Worm (Caenorhabditis elegans) whole organism, L4 larva: ENCODE measurements around the gene szy-20.
A peak's percentile ranks its signal among the peaks of the same experiment; 100 is the strongest.

ENCODE experiments used
- F26F4.8 ChIP-seq: fragments of 200-800 bp; sonication (Bioruptor generic); conservative IDR thresholded peaks from 2 replicates; pipeline ENCODE4 v1.3.6; 2022; ENCODE audit warnings: missing genetic modification characterization, missing compliant biosample characterization
- T20F7.1 ChIP-seq: fragments of 200-800 bp; sonication (Bioruptor generic); optimal IDR thresholded peaks from 2 replicates; lab custom pipeline; 2018; ENCODE audit warnings: mild to moderate bottlenecking, missing genetic modification characterization, missing compliant biosample characterization
- Y105C5A.15 ChIP-seq: fragments of 200-800 bp; sonication (Bioruptor generic); IDR thresholded peaks from 2 replicates; pipeline ENCODE4 v1.3.6; 2022; ENCODE audit warnings: missing genetic modification characterization, missing compliant biosample characterization
- Y5F2A.4 ChIP-seq: fragments of 200-800 bp; sonication (Bioruptor generic); optimal IDR thresholded peaks from 2 replicates; lab custom pipeline; 2018; ENCODE audit warnings: mild to moderate bottlenecking, missing genetic modification characterization, missing compliant biosample characterization
- Y75B8A.6 ChIP-seq: fragments of 200-800 bp; sonication (Bioruptor generic); IDR thresholded peaks from 2 replicates; pipeline ENCODE4 v1.3.6; 2022; ENCODE audit warnings: missing genetic modification reagents, missing genetic modification characterization, missing compliant biosample characterization
- aha-1 ChIP-seq: fragments of 150-350 bp; peaks from one replicate; lab custom pipeline; 2014; ENCODE audit warnings: missing biosample characterization, missing genetic modification characterization
- aly-2 ChIP-seq: sonication (generic microtip); optimal IDR thresholded peaks from 2 replicates; lab custom pipeline; 2018; ENCODE audit warnings: missing biosample characterization, missing genetic modification characterization
- ces-1 ChIP-seq: fragments of 150-350 bp; sonication (generic microtip); optimal IDR thresholded peaks from 4 replicates; lab custom pipeline; 2014; ENCODE audit warnings: missing biosample characterization, missing genetic modification reagents, missing genetic modification characterization
- daf-8 ChIP-seq: fragments of 200-800 bp; sonication (Bioruptor generic); IDR thresholded peaks from 2 replicates; pipeline ENCODE4 v1.3.6; 2022; ENCODE audit warnings: missing genetic modification characterization, missing compliant biosample characterization
- dmd-9 ChIP-seq: fragments of 200-800 bp; sonication (Bioruptor generic); IDR thresholded peaks from 2 replicates; pipeline ENCODE4 v1.3.6; 2022; ENCODE audit warnings: missing genetic modification reagents, missing genetic modification characterization, missing compliant biosample characterization
- dpl-1 ChIP-seq: fragments of 150-350 bp; optimal IDR thresholded peaks from 2 replicates; lab custom pipeline; 2014; ENCODE audit warnings: missing biosample characterization, missing genetic modification reagents, missing genetic modification characterization
- duxl-1 ChIP-seq: sonication (generic microtip); optimal IDR thresholded peaks from 2 replicates; lab custom pipeline; 2016; ENCODE audit warnings: mild to moderate bottlenecking, missing genetic modification characterization, moderate library complexity, missing compliant biosample characterization; ENCODE audit not compliant: poor library complexity
- dve-1 ChIP-seq: sonication (generic microtip); optimal IDR thresholded peaks from 2 replicates; lab custom pipeline; 2017; ENCODE audit warnings: antibody characterized with exemption, mild to moderate bottlenecking, missing genetic modification characterization, missing compliant biosample characterization; ENCODE audit not compliant: insufficient read depth
- egl-27 ChIP-seq: sonication (generic microtip); optimal IDR thresholded peaks from 3 replicates; lab custom pipeline; 2017; ENCODE audit warnings: missing biosample characterization, missing genetic modification reagents, missing genetic modification characterization
- egl-43 ChIP-seq: fragments of 200-800 bp; sonication (Bioruptor generic); IDR thresholded peaks from 2 replicates; pipeline ENCODE4 v1.3.6; 2022; ENCODE audit warnings: missing genetic modification reagents, missing genetic modification characterization, missing compliant biosample characterization
- fkh-10 ChIP-seq: fragments of 150-350 bp; optimal IDR thresholded peaks from 2 replicates; lab custom pipeline; 2014; ENCODE audit warnings: missing biosample characterization, missing genetic modification reagents, missing genetic modification characterization
- hif-1 ChIP-seq, 2 experiments: sonication (generic microtip); optimal IDR thresholded peaks; 2 replicates each; lab custom pipeline; 2016 to 2017; ENCODE audit warnings: missing compliant biosample characterization in 2 of 2, missing genetic modification characterization in 2 of 2, missing genetic modification reagents in 2 of 2, missing genotype in 2 of 2, mild to moderate bottlenecking in 1 of 2
- hlh-11 ChIP-seq: fragments of 200-800 bp; sonication (Bioruptor generic); optimal IDR thresholded peaks from 2 replicates; lab custom pipeline; 2018; ENCODE audit warnings: mild to moderate bottlenecking, missing genetic modification characterization, missing compliant biosample characterization
- hlh-30 ChIP-seq: sonication (generic microtip); optimal IDR thresholded peaks from 2 replicates; lab custom pipeline; 2017; ENCODE audit warnings: antibody characterized with exemption, mild to moderate bottlenecking, missing genetic modification characterization, missing compliant biosample characterization; ENCODE audit not compliant: insufficient read depth
- hmg-1.1 ChIP-seq: fragments of 200-800 bp; sonication (Bioruptor generic); IDR thresholded peaks from 2 replicates; pipeline ENCODE4 v1.3.6; 2022; ENCODE audit warnings: missing genetic modification reagents, missing genetic modification characterization, missing compliant biosample characterization
- jun-1 ChIP-seq: fragments of 150-350 bp; optimal IDR thresholded peaks from 2 replicates; lab custom pipeline; 2014; ENCODE audit warnings: missing biosample characterization, missing genetic modification reagents, missing genetic modification characterization
- lin-38 ChIP-seq: fragments of 200-800 bp; sonication (Bioruptor generic); IDR thresholded peaks from 2 replicates; pipeline ENCODE4 v1.3.6; 2022; ENCODE audit warnings: missing genetic modification reagents, missing genetic modification characterization, missing compliant biosample characterization
- lir-3 ChIP-seq: sonication (generic microtip); optimal IDR thresholded peaks from 2 replicates; lab custom pipeline; 2016; ENCODE audit warnings: mild to moderate bottlenecking, missing genetic modification characterization, missing compliant biosample characterization
- lsy-2 ChIP-seq, 2 experiments: fragments of 150-350 bp in 1 of 2; sonication (generic microtip) in 1 of 2; optimal IDR thresholded peaks; 2 replicates each; lab custom pipeline; 2014 to 2017; ENCODE audit warnings: missing biosample characterization in 2 of 2, missing genetic modification characterization in 2 of 2
- mxl-3 ChIP-seq: fragments of 200-800 bp; sonication (Bioruptor generic); optimal IDR thresholded peaks from 2 replicates; lab custom pipeline; 2018; ENCODE audit warnings: mild to moderate bottlenecking, missing genetic modification characterization, missing compliant biosample characterization
- nhr-10 ChIP-seq: fragments of 150-350 bp; optimal IDR thresholded peaks from 2 replicates; lab custom pipeline; 2014; ENCODE audit warnings: missing biosample characterization, missing genetic modification characterization
- nhr-237 ChIP-seq: sonication (generic microtip); optimal IDR thresholded peaks from 2 replicates; lab custom pipeline; 2017; ENCODE audit warnings: missing biosample characterization, missing genetic modification characterization
- nhr-28 ChIP-seq: fragments of 150-350 bp; optimal IDR thresholded peaks from 2 replicates; lab custom pipeline; 2014; ENCODE audit warnings: missing biosample characterization, missing genetic modification characterization
- nhr-41 ChIP-seq: fragments of 200-800 bp; sonication (Bioruptor generic); IDR thresholded peaks from 2 replicates; pipeline ENCODE4 v1.3.6; 2022; ENCODE audit warnings: missing genetic modification reagents, missing genetic modification characterization, missing compliant biosample characterization
- nhr-76 ChIP-seq: fragments of 150-350 bp; optimal IDR thresholded peaks from 2 replicates; lab custom pipeline; 2014; ENCODE audit warnings: missing biosample characterization, missing genetic modification characterization
- nhr-77 ChIP-seq: fragments of 150-350 bp; optimal IDR thresholded peaks from 2 replicates; lab custom pipeline; 2014; ENCODE audit warnings: missing biosample characterization, missing genetic modification characterization
- pha-4 ChIP-seq, 2 experiments: fragments of 150-350 bp in 1 of 2; fragments of 200-800 bp in 1 of 2; sonication (Bioruptor generic) in 1 of 2; IDR thresholded peaks in 1 of 2; optimal IDR thresholded peaks in 1 of 2; 2 replicates each; pipeline versions ENCODE4 v1.3.6 to Lab custom; 2014 to 2022; ENCODE audit warnings: missing genetic modification characterization in 2 of 2, missing genetic modification reagents in 2 of 2, missing biosample characterization in 1 of 2, missing compliant biosample characterization in 1 of 2
- pqm-1 ChIP-seq: sonication (generic microtip); optimal IDR thresholded peaks from 2 replicates; lab custom pipeline; 2017; ENCODE audit warnings: missing biosample characterization, missing genetic modification characterization
- set-16 ChIP-seq: fragments of 200-800 bp; sonication (Bioruptor generic); IDR thresholded peaks from 2 replicates; pipeline ENCODE4 v1.3.6; 2022; ENCODE audit warnings: missing genetic modification reagents, missing genetic modification characterization, missing compliant biosample characterization
- skn-1 ChIP-seq: fragments of 150-350 bp; optimal IDR thresholded peaks from 2 replicates; lab custom pipeline; 2014; ENCODE audit warnings: missing biosample characterization, missing genetic modification characterization
- snpc-1.2 ChIP-seq: fragments of 200-800 bp; sonication (Bioruptor generic); IDR thresholded peaks from 2 replicates; pipeline ENCODE4 v1.3.6; 2022; ENCODE audit warnings: missing genetic modification reagents, missing genetic modification characterization, missing compliant biosample characterization
- snpc-4 ChIP-seq: fragments of 150-350 bp; optimal IDR thresholded peaks from 2 replicates; lab custom pipeline; 2014; ENCODE audit warnings: missing biosample characterization, missing genetic modification characterization
- tag-97 ChIP-seq: fragments of 200-800 bp; sonication (Bioruptor generic); IDR thresholded peaks from 2 replicates; pipeline ENCODE4 v1.3.6; 2022; ENCODE audit warnings: missing genetic modification characterization, missing compliant biosample characterization
- unc-130 ChIP-seq: sonication (generic microtip); optimal IDR thresholded peaks from 2 replicates; lab custom pipeline; 2016; ENCODE audit warnings: missing genetic modification reagents, missing genetic modification characterization, missing compliant biosample characterization
- unc-62 ChIP-seq, 3 experiments: fragments of 150-350 bp in 1 of 3; sonication (generic microtip); optimal IDR thresholded peaks in 2 of 3; peaks in 1 of 3; 1 replicate in 1 of 3; 2 replicates in 2 of 3; lab custom pipeline; 2014 to 2017; ENCODE audit warnings: missing biosample characterization in 3 of 3, missing genetic modification characterization in 3 of 3, missing genetic modification reagents in 3 of 3, missing genotype in 1 of 3
- vab-7 ChIP-seq: fragments of 200-800 bp; sonication (Bioruptor generic); IDR thresholded peaks from 2 replicates; pipeline ENCODE4 v1.3.6; 2022; ENCODE audit warnings: missing genetic modification reagents, missing genetic modification characterization, missing compliant biosample characterization
- zip-2 ChIP-seq: fragments of 150-350 bp; optimal IDR thresholded peaks from 2 replicates; lab custom pipeline; 2014; ENCODE audit warnings: missing biosample characterization, missing genetic modification characterization

Gene szy-20

ce11 chrII:8933693-8934432, 35.3 kb downstream of the szy-20 start, which contains the start of gene T21B10.3 (continued):
- TF ChIP-seq zip-2 (no peak), ces-1 (GFP tag; lab: Kevin White, UChicago) (no peak), pha-4 (GFP tag; IDR thresholded peaks at IDR 0.05; lab: Robert Waterston, UW) (peak; percentile 61; the same call in 1 of the 2 replicates), pha-4 (tag; optimal IDR thresholded peaks at IDR 0.05; lab: Kevin White, UChicago) (no peak), nhr-41 (GFP tag; lab: Robert Waterston, UW) (0 out of 2 replicates have a peak, but pooled peaks have one; percentile 44), unc-130 (peak; percentile 93), unc-62 (GFP tag; optimal IDR thresholded peaks at IDR 0.05 in 1 of 2; lab: Kevin White, UChicago) (no peak), unc-62 (tag; optimal IDR thresholded peaks at IDR 0.05; lab: Kevin White, UChicago) (no peak), skn-1 (no peak), hif-1 (tag; optimal IDR thresholded peaks at IDR 0.05; lab: Kevin White, UChicago) (peak in 1 of 2 experiments; percentile 47), dmd-9 (GFP tag; lab: Robert Waterston, UW) (no peak), nhr-237 (tag; lab: Kevin White, UChicago) (no peak), aly-2 (tag; lab: Kevin White, UChicago) (no peak), nhr-76 (tag; lab: Kevin White, UChicago) (no peak), dpl-1 (GFP tag; lab: Kevin White, UChicago) (no peak), nhr-10 (tag; lab: Kevin White, UChicago) (no peak), lin-38 (peak; percentile 86), set-16 (GFP tag; lab: Robert Waterston, UW) (no peak), Y105C5A.15 (GFP tag; lab: Robert Waterston, UW) (0 out of 2 replicates have a peak, but pooled peaks have one; percentile 21), pqm-1 (no peak)

DNA sequence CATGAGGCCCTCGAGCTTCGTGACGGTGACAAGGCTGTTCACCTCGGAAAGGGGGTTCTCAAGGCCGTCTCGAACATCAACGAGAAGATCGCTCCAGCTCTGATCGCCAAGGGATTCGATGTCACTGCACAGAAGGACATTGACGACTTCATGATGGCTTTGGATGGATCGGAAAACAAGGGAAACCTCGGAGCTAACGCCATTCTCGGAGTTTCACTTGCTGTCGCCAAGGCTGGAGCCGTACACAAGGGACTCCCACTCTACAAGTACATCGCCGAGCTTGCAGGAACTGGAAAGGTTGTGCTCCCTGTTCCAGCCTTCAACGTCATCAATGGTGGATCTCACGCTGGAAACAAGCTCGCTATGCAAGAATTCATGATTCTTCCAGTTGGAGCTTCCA, 36.7 kb downstream of the szy-20 start:
- TF ChIP-seq set-16 (GFP tag; lab: Robert Waterston, UW) (peak; percentile 48), T20F7.1 (GFP tag; lab: Kevin White, UChicago) (no peak), nhr-76 (tag; lab: Kevin White, UChicago) (no peak), snpc-1.2 (GFP tag; lab: Robert Waterston, UW) (no peak), fkh-10 (GFP tag; lab: Kevin White, UChicago) (no peak), ces-1 (GFP tag; lab: Kevin White, UChicago) (no peak), hif-1 (tag; optimal IDR thresholded peaks at IDR 0.05; lab: Kevin White, UChicago) (no peak), tag-97 (GFP tag; lab: Robert Waterston, UW) (no peak), Y105C5A.15 (GFP tag; lab: Robert Waterston, UW) (no peak), aha-1 (tag; lab: Kevin White, UChicago) (peak; percentile 88), nhr-77 (tag; lab: Kevin White, UChicago) (no peak), snpc-4 (no peak), nhr-28 (tag; lab: Kevin White, UChicago) (no peak)

ce11 chrII:8931405-8932149, 37.6 kb downstream of the szy-20 start:
- TF ChIP-seq vab-7 (GFP tag; lab: Robert Waterston, UW), result no peak
- no peak for TF ChIP-seq tag-97 (GFP tag; lab: Robert Waterston, UW)
- TF ChIP-seq nhr-76 (tag; lab: Kevin White, UChicago), result no peak
- peak; percentile 47 for TF ChIP-seq nhr-28 (tag; lab: Kevin White, UChicago)
- TF ChIP-seq ces-1 (GFP tag; lab: Kevin White, UChicago), result no peak
- TF ChIP-seq duxl-1, result no peak
- TF ChIP-seq hif-1 (tag; optimal IDR thresholded peaks at IDR 0.05; lab: Kevin White, UChicago), result peak; percentile 13 to 99
- peak; percentile 28 for TF ChIP-seq dve-1 (tag; lab: Kevin White, UChicago)
- TF ChIP-seq egl-27 (tag; lab: Kevin White, UChicago), result no peak
- TF ChIP-seq skn-1, result no peak
- TF ChIP-seq nhr-237 (tag; lab: Kevin White, UChicago), result no peak
- TF ChIP-seq hlh-11 (tag; lab: Kevin White, UChicago), result peak; percentile 72
- 0 out of 2 replicates have a peak, but pooled peaks have one; percentile 3 for TF ChIP-seq egl-43 (GFP tag; lab: Robert Waterston, UW)
- 0 out of 2 replicates have a peak, but pooled peaks have one; percentile 7 for TF ChIP-seq Y75B8A.6 (GFP tag; lab: Robert Waterston, UW)
- peak; percentile 76 for TF ChIP-seq hlh-30
- no peak for TF ChIP-seq Y5F2A.4 (GFP tag; lab: Kevin White, UChicago)
- no peak for TF ChIP-seq lir-3 (tag; lab: Kevin White, UChicago)
- no peak for TF ChIP-seq dmd-9 (GFP tag; lab: Robert Waterston, UW)
- no peak for TF ChIP-seq mxl-3 (GFP tag; lab: Kevin White, UChicago)
- TF ChIP-seq daf-8, result no peak
- TF ChIP-seq F26F4.8, result 0 out of 2 replicates have a peak, but pooled peaks have one; percentile 11
- peak; percentile 0 to 28 for TF ChIP-seq lsy-2 (tag; optimal IDR thresholded peaks at IDR 0.05; lab: Kevin White, UChicago)
- TF ChIP-seq jun-1 (tag; lab: Kevin White, UChicago), result no peak
- no peak; the same call in 1 of the 2 replicates for TF ChIP-seq hmg-1.1 (GFP tag; lab: Robert Waterston, UW)
